Fruit fly (Drosophila melanogaster): ENCODE measurements around the gene Brd.

The Brd gene

dm6 chr3L:14971893-14972624 is 408 bp upstream of the Brd start (continued):
- TF ChIP-seq bsh (GFP tag; optimal IDR thresholded peaks at IDR 0.05) (no peak), Abd-B (GFP tag; optimal IDR thresholded peaks at IDR 0.05) (no peak), so (GFP tag; IDR thresholded peaks at IDR 0.05) (no peak), ewg (GFP tag; optimal IDR thresholded peaks at IDR 0.05) (no peak), CG14860 (GFP tag; IDR thresholded peaks at IDR 0.05; ENCODE audit: partially characterized antibody) (no peak), CG13287 (GFP tag; IDR thresholded peaks at IDR 0.05; ENCODE audit: partially characterized antibody) (no peak), Hmr (GFP tag; optimal IDR thresholded peaks at IDR 0.05) (no peak), odd (GFP tag; optimal IDR thresholded peaks at IDR 0.05) (no peak), Sox100B (GFP tag; optimal IDR thresholded peaks at IDR 0.05) (no peak), croc (GFP tag; conservative IDR thresholded peaks at IDR 0.05) (no peak), BEAF-32 (GFP tag; optimal IDR thresholded peaks at IDR 0.05) (no peak), ato (GFP tag; IDR thresholded peaks at IDR 0.05; ENCODE audit: partially characterized antibody) (no peak), CG31224 (GFP tag; IDR thresholded peaks at IDR 0.05) (no peak), gsb (GFP tag; IDR thresholded peaks at IDR 0.05) (no peak), grn (GFP tag; optimal IDR thresholded peaks at IDR 0.05) (peak; percentile 22), CG4282 (GFP tag; optimal IDR thresholded peaks at IDR 0.05) (no peak), CG10543 (GFP tag; optimal IDR thresholded peaks at IDR 0.05) (no peak), Ets65A (GFP tag) (no peak), CG12071 (GFP tag; optimal IDR thresholded peaks at IDR 0.05) (no peak), ac (GFP tag; optimal IDR thresholded peaks at IDR 0.05) (peak; percentile 42), PHDP (tag; optimal IDR thresholded peaks at IDR 0.05) (no peak), CG2678 (tag; optimal IDR thresholded peaks at IDR 0.05) (no peak), Hand (GFP tag; optimal IDR thresholded peaks at IDR 0.05) (no peak), amos (GFP tag; IDR thresholded peaks at IDR 0.05; ENCODE audit: partially characterized antibody) (no peak), CG16815 (GFP tag; optimal IDR thresholded peaks at IDR 0.05) (peak; percentile 49), Asciz (GFP tag; optimal IDR thresholded peaks at IDR 0.05) (no peak), Sry-β (GFP tag; optimal IDR thresholded peaks at IDR 0.05) (no peak), luna (GFP tag; optimal IDR thresholded peaks at IDR 0.05) (no peak), CG13775 (GFP tag; optimal IDR thresholded peaks at IDR 0.05) (no peak), zfh2 (GFP tag; optimal IDR thresholded peaks at IDR 0.05) (no peak), Hr78 (GFP tag; optimal IDR thresholded peaks at IDR 0.05) (no peak), tna (GFP tag; IDR thresholded peaks at IDR 0.05; ENCODE audit: partially characterized antibody) (no peak), dm (GFP tag; optimal IDR thresholded peaks at IDR 0.05) (no peak), az2 (GFP tag; optimal IDR thresholded peaks at IDR 0.05) (no peak), CG8388 (GFP tag; optimal IDR thresholded peaks at IDR 0.05) (no peak), crc (GFP tag; optimal IDR thresholded peaks at IDR 0.05) (no peak), dimm (GFP tag; IDR thresholded peaks at IDR 0.05) (no peak), shn (GFP tag; optimal IDR thresholded peaks at IDR 0.05) (peak; percentile 35), ase (GFP tag; IDR thresholded peaks at IDR 0.05) (no peak), CG2202 (tag; optimal IDR thresholded peaks at IDR 0.05) (peak; percentile 18), Oli (tag; optimal IDR thresholded peaks at IDR 0.05) (no peak), otp (GFP tag; IDR thresholded peaks at IDR 0.05) (no peak), pros (GFP tag; optimal IDR thresholded peaks at IDR 0.05) (peak; percentile 58), wek (GFP tag; optimal IDR thresholded peaks at IDR 0.05) (no peak), tio (GFP tag; optimal IDR thresholded peaks at IDR 0.05) (no peak), psq (GFP tag; optimal IDR thresholded peaks at IDR 0.05) (no peak), crol (GFP tag; IDR thresholded peaks at IDR 0.05) (no peak), CG31388 (GFP tag; optimal IDR thresholded peaks at IDR 0.05) (no peak), CG10321 (GFP tag; IDR thresholded peaks at IDR 0.05) (no peak)
